Worm (Caenorhabditis elegans): ENCODE results near the gene cyp-37A1.

DNA sequence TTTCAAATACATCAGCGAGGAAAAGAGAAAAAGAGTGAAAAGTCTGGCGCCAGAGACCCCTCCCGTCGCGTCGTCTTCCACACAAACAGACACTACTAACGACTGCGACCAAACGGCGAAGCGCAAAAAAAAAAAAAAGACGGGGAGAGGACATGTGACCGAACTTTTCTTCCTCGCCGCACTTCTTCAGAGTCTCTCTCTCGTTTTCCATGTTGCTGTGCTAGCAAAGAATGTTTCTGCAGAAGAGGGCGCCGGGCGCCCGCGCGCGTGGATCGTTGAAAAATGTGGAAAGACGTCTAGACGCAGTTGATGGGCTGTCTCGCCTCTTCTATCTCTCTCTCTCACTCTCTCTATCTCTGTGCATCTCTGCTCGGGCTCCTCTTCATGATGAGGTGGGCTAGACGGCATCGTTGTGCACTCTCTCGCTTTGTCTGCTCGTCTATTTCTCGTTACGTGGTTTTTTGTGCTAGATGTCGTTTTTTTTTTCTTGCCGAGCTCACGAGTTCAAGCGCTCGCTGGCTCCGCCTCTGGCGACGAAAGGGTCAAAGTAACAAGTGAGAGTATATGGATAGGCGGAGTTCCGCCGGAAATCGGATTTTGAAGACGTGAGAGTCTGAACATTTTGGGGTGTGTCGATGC is 23.6 kb upstream of the cyp-37A1 start:
- no peak for TF ChIP-seq unc-62 (GFP tag; optimal IDR thresholded peaks at IDR 0.05)
- peak; percentile 92 for TF ChIP-seq egl-13 (tag; optimal IDR thresholded peaks at IDR 0.05)
- TF ChIP-seq nhr-20 (tag; optimal IDR thresholded peaks at IDR 0.05), result peak; percentile 94
- no peak for TF ChIP-seq ceh-90 (tag; optimal IDR thresholded peaks at IDR 0.05)
- TF ChIP-seq blmp-1 (tag; optimal IDR thresholded peaks at IDR 0.05), result peak; percentile 92
- TF ChIP-seq elt-3 (tag; optimal IDR thresholded peaks at IDR 0.05), result peak in 3 of 6 experiments; percentile 54 to 85 (median 77)
- no peak for TF ChIP-seq ces-1 (GFP tag; optimal IDR thresholded peaks at IDR 0.05)
- TF ChIP-seq ceh-88 (GFP tag; IDR thresholded peaks at IDR 0.05), result peak; percentile 67
- TF ChIP-seq Y116A8C.19 (tag; optimal IDR thresholded peaks at IDR 0.05; ENCODE audit: borderline replicate concordance), result no peak
- TF ChIP-seq mab-9 (GFP tag; IDR thresholded peaks at IDR 0.05), result peak; percentile 46; the same call in 1 of the 2 replicates

All from whole organism, L1 larva.